Worm (Caenorhabditis elegans) whole organism, L4 larva: ENCODE measurements around the gene C44B12.3.
A peak's percentile ranks its signal among the peaks of the same experiment; 100 is the strongest.

Experiments used
- F10B5.3 ChIP-seq: sonication (generic microtip); optimal IDR thresholded peaks from 2 replicates; lab custom pipeline; 2016; ENCODE audit warnings: mild to moderate bottlenecking, missing genetic modification characterization, missing compliant biosample characterization
- F26F4.8 ChIP-seq: fragments of 200-800 bp; sonication (Bioruptor generic); conservative IDR thresholded peaks from 2 replicates; pipeline ENCODE4 v1.3.6; 2022; ENCODE audit warnings: missing genetic modification characterization, missing compliant biosample characterization
- F49E8.2 ChIP-seq: sonication (generic microtip); optimal IDR thresholded peaks from 2 replicates; lab custom pipeline; 2016; ENCODE audit warnings: missing compliant biosample characterization, mild to moderate bottlenecking, missing genetic modification characterization, borderline replicate concordance
- T26A8.4 ChIP-seq: fragments of 200-800 bp; sonication (Bioruptor generic); IDR thresholded peaks from 2 replicates; pipeline ENCODE4 v1.3.6; 2022; ENCODE audit warnings: missing genetic modification characterization, missing compliant biosample characterization
- Y105C5A.15 ChIP-seq: fragments of 200-800 bp; sonication (Bioruptor generic); IDR thresholded peaks from 2 replicates; pipeline ENCODE4 v1.3.6; 2022; ENCODE audit warnings: missing genetic modification characterization, missing compliant biosample characterization
- Y48G9A.11 ChIP-seq: fragments of 200-800 bp; sonication (Bioruptor generic); IDR thresholded peaks from 2 replicates; pipeline ENCODE4 v1.3.6; 2022; ENCODE audit warnings: missing genetic modification reagents, missing genetic modification characterization, missing compliant biosample characterization
- Y5F2A.4 ChIP-seq: fragments of 200-800 bp; sonication (Bioruptor generic); optimal IDR thresholded peaks from 2 replicates; lab custom pipeline; 2018; ENCODE audit warnings: mild to moderate bottlenecking, missing genetic modification characterization, missing compliant biosample characterization
- arid-1 ChIP-seq: fragments of 200-800 bp; sonication (Bioruptor generic); conservative IDR thresholded peaks from 2 replicates; pipeline ENCODE4 v1.3.6; 2022; ENCODE audit warnings: missing genetic modification reagents, missing genetic modification characterization, missing compliant biosample characterization
- ceh-82 ChIP-seq: sonication (generic microtip); optimal IDR thresholded peaks from 2 replicates; lab custom pipeline; 2017; ENCODE audit warnings: missing biosample characterization, missing genetic modification characterization
- ces-1 ChIP-seq: fragments of 150-350 bp; sonication (generic microtip); optimal IDR thresholded peaks from 4 replicates; lab custom pipeline; 2014; ENCODE audit warnings: missing biosample characterization, missing genetic modification reagents, missing genetic modification characterization
- ctbp-1 ChIP-seq: fragments of 200-800 bp; sonication (Bioruptor generic); IDR thresholded peaks from 2 replicates; pipeline ENCODE4 v1.3.6; 2022; ENCODE audit warnings: missing genetic modification reagents, missing genetic modification characterization, missing compliant biosample characterization
- daf-12 ChIP-seq: fragments of 150-350 bp; optimal IDR thresholded peaks from 2 replicates; lab custom pipeline; 2014; ENCODE audit warnings: missing biosample characterization, missing genetic modification reagents, missing genetic modification characterization
- dmd-6 ChIP-seq: fragments of 200-800 bp; sonication (Bioruptor generic); IDR thresholded peaks from 2 replicates; pipeline ENCODE4 v1.3.6; 2022; ENCODE audit warnings: missing genetic modification reagents, missing genetic modification characterization, missing compliant biosample characterization
- dmd-8 ChIP-seq: fragments of 200-800 bp; sonication (Bioruptor generic); IDR thresholded peaks from 2 replicates; pipeline ENCODE4 v1.3.6; 2022; ENCODE audit warnings: missing genetic modification characterization, missing compliant biosample characterization
- dmd-9 ChIP-seq: fragments of 200-800 bp; sonication (Bioruptor generic); IDR thresholded peaks from 2 replicates; pipeline ENCODE4 v1.3.6; 2022; ENCODE audit warnings: missing genetic modification reagents, missing genetic modification characterization, missing compliant biosample characterization
- dve-1 ChIP-seq: sonication (generic microtip); optimal IDR thresholded peaks from 2 replicates; lab custom pipeline; 2017; ENCODE audit warnings: antibody characterized with exemption, mild to moderate bottlenecking, missing genetic modification characterization, missing compliant biosample characterization; ENCODE audit not compliant: insufficient read depth
- fkh-10 ChIP-seq: fragments of 150-350 bp; optimal IDR thresholded peaks from 2 replicates; lab custom pipeline; 2014; ENCODE audit warnings: missing biosample characterization, missing genetic modification reagents, missing genetic modification characterization
- fos-1 ChIP-seq: fragments of 150-350 bp; optimal IDR thresholded peaks from 2 replicates; lab custom pipeline; 2014; ENCODE audit warnings: missing biosample characterization, missing genetic modification characterization
- gei-8 ChIP-seq: fragments of 200-800 bp; sonication (Bioruptor generic); optimal IDR thresholded peaks from 2 replicates; lab custom pipeline; 2018; ENCODE audit warnings: mild to moderate bottlenecking, missing genetic modification characterization, missing compliant biosample characterization
- hlh-11 ChIP-seq: fragments of 200-800 bp; sonication (Bioruptor generic); optimal IDR thresholded peaks from 2 replicates; lab custom pipeline; 2018; ENCODE audit warnings: mild to moderate bottlenecking, missing genetic modification characterization, missing compliant biosample characterization
- hmg-1.1 ChIP-seq: fragments of 200-800 bp; sonication (Bioruptor generic); IDR thresholded peaks from 2 replicates; pipeline ENCODE4 v1.3.6; 2022; ENCODE audit warnings: missing genetic modification reagents, missing genetic modification characterization, missing compliant biosample characterization
- lin-15B ChIP-seq: fragments of 150-350 bp; sonication (generic microtip); optimal IDR thresholded peaks from 3 replicates; lab custom pipeline; 2014; ENCODE audit warnings: missing biosample characterization, missing genetic modification characterization
- lin-38 ChIP-seq: fragments of 200-800 bp; sonication (Bioruptor generic); IDR thresholded peaks from 2 replicates; pipeline ENCODE4 v1.3.6; 2022; ENCODE audit warnings: missing genetic modification reagents, missing genetic modification characterization, missing compliant biosample characterization
- lir-3 ChIP-seq: sonication (generic microtip); optimal IDR thresholded peaks from 2 replicates; lab custom pipeline; 2016; ENCODE audit warnings: mild to moderate bottlenecking, missing genetic modification characterization, missing compliant biosample characterization
- nhr-102 ChIP-seq: sonication (generic microtip); optimal IDR thresholded peaks from 2 replicates; lab custom pipeline; 2016; ENCODE audit warnings: mild to moderate bottlenecking, missing genetic modification characterization, moderate library complexity, missing compliant biosample characterization
- nhr-11 ChIP-seq: fragments of 150-350 bp; optimal IDR thresholded peaks from 2 replicates; lab custom pipeline; 2014; ENCODE audit warnings: missing biosample characterization, missing genetic modification characterization
- nhr-111 ChIP-seq: fragments of 200-800 bp; sonication (Bioruptor generic); optimal IDR thresholded peaks from 2 replicates; lab custom pipeline; 2018; ENCODE audit warnings: mild to moderate bottlenecking, missing genetic modification characterization, missing compliant biosample characterization
- nhr-25 ChIP-seq: sonication (generic microtip); optimal IDR thresholded peaks from 2 replicates; lab custom pipeline; 2017; ENCODE audit warnings: missing genetic modification characterization, mild to moderate bottlenecking, missing compliant biosample characterization, antibody characterized with exemption, moderate library complexity, borderline replicate concordance; ENCODE audit not compliant: insufficient read depth
- nhr-28 ChIP-seq: fragments of 150-350 bp; optimal IDR thresholded peaks from 2 replicates; lab custom pipeline; 2014; ENCODE audit warnings: missing biosample characterization, missing genetic modification characterization
- nhr-41 ChIP-seq: fragments of 200-800 bp; sonication (Bioruptor generic); IDR thresholded peaks from 2 replicates; pipeline ENCODE4 v1.3.6; 2022; ENCODE audit warnings: missing genetic modification reagents, missing genetic modification characterization, missing compliant biosample characterization
- nhr-42 ChIP-seq: fragments of 200-800 bp; sonication (Bioruptor generic); IDR thresholded peaks from 2 replicates; pipeline ENCODE4 v1.3.6; 2022; ENCODE audit warnings: missing genetic modification characterization, missing compliant biosample characterization
- nhr-6 ChIP-seq: fragments of 150-350 bp; optimal IDR thresholded peaks from 2 replicates; lab custom pipeline; 2014; ENCODE audit warnings: missing biosample characterization, missing genetic modification characterization
- pha-4 ChIP-seq, 2 experiments: fragments of 150-350 bp in 1 of 2; fragments of 200-800 bp in 1 of 2; sonication (Bioruptor generic) in 1 of 2; IDR thresholded peaks in 1 of 2; optimal IDR thresholded peaks in 1 of 2; 2 replicates each; pipeline versions ENCODE4 v1.3.6 to Lab custom; 2014 to 2022; ENCODE audit warnings: missing genetic modification characterization in 2 of 2, missing genetic modification reagents in 2 of 2, missing biosample characterization in 1 of 2, missing compliant biosample characterization in 1 of 2
- php-3 ChIP-seq: fragments of 200-800 bp; sonication (Bioruptor generic); IDR thresholded peaks from 2 replicates; pipeline ENCODE4 v1.3.6; 2022; ENCODE audit warnings: missing genetic modification reagents, missing genetic modification characterization, missing compliant biosample characterization
- pqm-1 ChIP-seq: sonication (generic microtip); optimal IDR thresholded peaks from 2 replicates; lab custom pipeline; 2017; ENCODE audit warnings: missing biosample characterization, missing genetic modification characterization
- rbr-2 ChIP-seq: sonication (generic microtip); optimal IDR thresholded peaks from 2 replicates; lab custom pipeline; 2016; ENCODE audit warnings: missing genotype, missing genetic modification characterization, missing compliant biosample characterization
- saeg-2 ChIP-seq: fragments of 200-800 bp; sonication (Bioruptor generic); IDR thresholded peaks from 2 replicates; pipeline ENCODE4 v1.3.6; 2022; ENCODE audit warnings: missing genetic modification reagents, missing genetic modification characterization, missing compliant biosample characterization
- set-16 ChIP-seq: fragments of 200-800 bp; sonication (Bioruptor generic); IDR thresholded peaks from 2 replicates; pipeline ENCODE4 v1.3.6; 2022; ENCODE audit warnings: missing genetic modification reagents, missing genetic modification characterization, missing compliant biosample characterization
- snpc-4 ChIP-seq: fragments of 150-350 bp; optimal IDR thresholded peaks from 2 replicates; lab custom pipeline; 2014; ENCODE audit warnings: missing biosample characterization, missing genetic modification characterization
- spr-3 ChIP-seq: fragments of 200-800 bp; sonication (Bioruptor generic); optimal IDR thresholded peaks from 2 replicates; lab custom pipeline; 2018; ENCODE audit warnings: mild to moderate bottlenecking, missing genetic modification characterization, missing compliant biosample characterization
- unc-39 ChIP-seq: sonication (generic microtip); optimal IDR thresholded peaks from 2 replicates; lab custom pipeline; 2017; ENCODE audit warnings: missing biosample characterization, missing genetic modification characterization
- unc-62 ChIP-seq, 3 experiments: fragments of 150-350 bp in 1 of 3; sonication (generic microtip); optimal IDR thresholded peaks in 2 of 3; peaks in 1 of 3; 1 replicate in 1 of 3; 2 replicates in 2 of 3; lab custom pipeline; 2014 to 2017; ENCODE audit warnings: missing biosample characterization in 3 of 3, missing genetic modification characterization in 3 of 3, missing genetic modification reagents in 3 of 3, missing genotype in 1 of 3
- vab-7 ChIP-seq: fragments of 200-800 bp; sonication (Bioruptor generic); IDR thresholded peaks from 2 replicates; pipeline ENCODE4 v1.3.6; 2022; ENCODE audit warnings: missing genetic modification reagents, missing genetic modification characterization, missing compliant biosample characterization
- zfp-3 ChIP-seq: fragments of 200-800 bp; sonication (Bioruptor generic); conservative IDR thresholded peaks from 2 replicates; pipeline ENCODE4 v1.3.6; 2022; ENCODE audit warnings: missing genetic modification reagents, missing genetic modification characterization, missing compliant biosample characterization
- zip-11 ChIP-seq: fragments of 200-800 bp; sonication (Bioruptor generic); IDR thresholded peaks from 2 replicates; pipeline ENCODE4 v1.3.6; 2022; ENCODE audit warnings: missing genetic modification characterization, missing compliant biosample characterization
- zip-2 ChIP-seq: fragments of 150-350 bp; optimal IDR thresholded peaks from 2 replicates; lab custom pipeline; 2014; ENCODE audit warnings: missing biosample characterization, missing genetic modification characterization
- ztf-7 ChIP-seq: fragments of 150-350 bp; optimal IDR thresholded peaks from 2 replicates; lab custom pipeline; 2014; ENCODE audit warnings: missing biosample characterization, missing genetic modification characterization

C44B12.3 gene

ce11 chrIV:1070383-1070782 lies 34.2 kb upstream of the C44B12.3 start (continued):
- TF ChIP-seq Y105C5A.15 (GFP tag; lab: Robert Waterston, UW) (no peak), nhr-102 (tag; lab: Kevin White, UChicago) (peak; percentile 81), F26F4.8 (GFP tag; lab: Robert Waterston, UW) (no peak), dmd-9 (GFP tag; lab: Robert Waterston, UW) (no peak), unc-62 (GFP tag; optimal IDR thresholded peaks at IDR 0.05 in 1 of 2; lab: Kevin White, UChicago) (peak in 1 of 2 experiments; percentile 51), unc-62 (tag; optimal IDR thresholded peaks at IDR 0.05; lab: Kevin White, UChicago) (no peak), lir-3 (tag; lab: Kevin White, UChicago) (no peak), Y5F2A.4 (GFP tag; lab: Kevin White, UChicago) (no peak), Y48G9A.11 (GFP tag; lab: Robert Waterston, UW) (no peak), nhr-6 (tag; lab: Kevin White, UChicago) (peak; percentile 52), zip-2 (no peak), vab-7 (GFP tag; lab: Robert Waterston, UW) (no peak), nhr-42 (GFP tag; lab: Robert Waterston, UW) (peak; percentile 81), fkh-10 (peak; percentile 97), nhr-111 (GFP tag; lab: Kevin White, UChicago) (no peak), snpc-4 (no peak), set-16 (GFP tag; lab: Robert Waterston, UW) (peak; percentile 95), zip-11 (GFP tag; lab: Robert Waterston, UW) (no peak), arid-1 (GFP tag; lab: Robert Waterston, UW) (peak; percentile 41; the same call in 1 of the 2 replicates), zfp-3 (GFP tag; lab: Robert Waterston, UW) (no peak), dmd-6 (GFP tag; lab: Robert Waterston, UW) (peak; percentile 86), pha-4 (GFP tag; IDR thresholded peaks at IDR 0.05; lab: Robert Waterston, UW) (peak; percentile 85), pha-4 (tag; optimal IDR thresholded peaks at IDR 0.05; lab: Kevin White, UChicago) (no peak), ztf-7 (tag; lab: Kevin White, UChicago) (no peak), lin-15B (tag; lab: Kevin White, UChicago) (no peak), ctbp-1 (GFP tag; lab: Robert Waterston, UW) (peak; percentile 86), spr-3 (GFP tag; lab: Kevin White, UChicago) (no peak), F49E8.2 (tag; lab: Kevin White, UChicago) (no peak), nhr-25 (tag; lab: Kevin White, UChicago) (no peak)

ce11 chrIV:1074069-1074468 lies 30.5 kb upstream of the C44B12.3 start:
- TF ChIP-seq daf-12 (tag; lab: Kevin White, UChicago) (no peak), nhr-25 (tag; lab: Kevin White, UChicago) (no peak), nhr-41 (GFP tag; lab: Robert Waterston, UW) (no peak), lin-38 (GFP tag; lab: Robert Waterston, UW) (no peak), zip-2 (no peak), hlh-11 (tag; lab: Kevin White, UChicago) (no peak), fos-1 (tag; lab: Kevin White, UChicago) (no peak), F10B5.3 (tag; lab: Kevin White, UChicago) (no peak), dmd-8 (GFP tag; lab: Robert Waterston, UW) (no peak), arid-1 (GFP tag; lab: Robert Waterston, UW) (no peak), T26A8.4 (GFP tag; lab: Robert Waterston, UW) (no peak), lin-15B (tag; lab: Kevin White, UChicago) (no peak)

ce11 chrIV:1075484-1075883 lies 29.1 kb upstream of the C44B12.3 start:
- TF ChIP-seq nhr-28 (tag; lab: Kevin White, UChicago) (peak; percentile 71), php-3 (GFP tag; lab: Robert Waterston, UW) (peak; percentile 40; the same call in 1 of the 2 replicates), saeg-2 (no peak), dve-1 (tag; lab: Kevin White, UChicago) (peak; percentile 12), unc-39 (no peak), arid-1 (GFP tag; lab: Robert Waterston, UW) (no peak), ces-1 (GFP tag; lab: Kevin White, UChicago) (no peak), rbr-2 (tag; lab: Kevin White, UChicago) (no peak), ceh-82 (tag; lab: Kevin White, UChicago) (no peak), hmg-1.1 (GFP tag; lab: Robert Waterston, UW) (no peak), nhr-11 (tag; lab: Kevin White, UChicago) (no peak), gei-8 (no peak), pqm-1 (peak; percentile 76), hlh-11 (tag; lab: Kevin White, UChicago) (peak; percentile 10), nhr-6 (tag; lab: Kevin White, UChicago) (peak; percentile 53)
